Fruit fly (Drosophila melanogaster) whole organism, embryonic: ENCODE results near the gene ND-PDSW.

ENCODE experiments used
- B-H1 ChIP-seq: fragments of 200-800 bp; sonication (Bioruptor generic); IDR thresholded peaks from 3 replicates; pipeline ENCODE4 v1.3.6; 2022; ENCODE audit warnings: missing biosample characterization, missing genetic modification characterization
- B-H2 ChIP-seq: fragments of 200-800 bp; sonication (Bioruptor generic); optimal IDR thresholded peaks from 2 replicates; lab custom pipeline; 2018; ENCODE audit warnings: missing biosample characterization, mild to moderate bottlenecking, missing genetic modification characterization
- Bgb ChIP-seq: fragments of 200-800 bp; sonication (Bioruptor generic); IDR thresholded peaks from 2 replicates; pipeline ENCODE4 v1.3.6; 2022; ENCODE audit warnings: missing biosample characterization, missing genetic modification characterization; ENCODE audit not compliant: partially characterized antibody
- CG10979 ChIP-seq: fragments of 200-800 bp; sonication (Bioruptor generic); optimal IDR thresholded peaks from 2 replicates; lab custom pipeline; 2018; ENCODE audit warnings: missing biosample characterization, mild to moderate bottlenecking, missing genetic modification characterization, moderate library complexity
- CG11085 ChIP-seq: fragments of 200-800 bp; sonication (Bioruptor generic); IDR thresholded peaks from 2 replicates; pipeline ENCODE4 v1.3.6; 2022; ENCODE audit warnings: missing biosample characterization, missing genetic modification characterization
- CG12071 ChIP-seq: fragments of 200-800 bp; sonication (Bioruptor generic); optimal IDR thresholded peaks from 3 replicates; lab custom pipeline; 2018; ENCODE audit warnings: missing biosample characterization, mild to moderate bottlenecking, missing genetic modification characterization
- CG12299 ChIP-seq: fragments of 200-800 bp; sonication (Bioruptor generic); optimal IDR thresholded peaks from 2 replicates; lab custom pipeline; 2018; ENCODE audit warnings: missing biosample characterization, mild to moderate bottlenecking, missing genetic modification characterization
- CG12769 ChIP-seq: fragments of 200-800 bp; sonication (Bioruptor generic); optimal IDR thresholded peaks from 2 replicates; lab custom pipeline; 2019; ENCODE audit warnings: missing biosample characterization, mild to moderate bottlenecking, missing genetic modification characterization, moderate library complexity
- CG13123 ChIP-seq: fragments of 200-800 bp; sonication (Bioruptor generic); optimal IDR thresholded peaks from 2 replicates; lab custom pipeline; 2016; ENCODE audit warnings: missing biosample characterization, missing genetic modification characterization
- CG14014 ChIP-seq: fragments of 200-800 bp; sonication (Bioruptor generic); IDR thresholded peaks from 2 replicates; pipeline ENCODE4 v1.3.6; 2022; ENCODE audit warnings: missing biosample characterization, missing genetic modification characterization
- CG15479 ChIP-seq: fragments of 200-800 bp; sonication (Bioruptor generic); optimal IDR thresholded peaks from 3 replicates; lab custom pipeline; 2019; ENCODE audit warnings: missing biosample characterization, mild to moderate bottlenecking, missing genetic modification characterization, moderate library complexity
- CG17802 ChIP-seq: fragments of 200-800 bp; sonication (Bioruptor generic); optimal IDR thresholded peaks from 2 replicates; lab custom pipeline; 2018; ENCODE audit warnings: missing biosample characterization, mild to moderate bottlenecking, missing genetic modification characterization, moderate library complexity
- CG18262 ChIP-seq: fragments of 200-800 bp; optimal IDR thresholded peaks from 3 replicates; lab custom pipeline; 2019; ENCODE audit warnings: missing biosample characterization, mild to moderate bottlenecking, missing genetic modification characterization, moderate library complexity
- CG18599 ChIP-seq: fragments of 200-800 bp; sonication (Bioruptor generic); optimal IDR thresholded peaks from 3 replicates; lab custom pipeline; 2017; ENCODE audit warnings: missing biosample characterization, missing genetic modification characterization, mild to moderate bottlenecking, moderate library complexity, missing genetic modification reagents
- CG2116 ChIP-seq: fragments of 200-800 bp; sonication (Bioruptor generic); optimal IDR thresholded peaks from 3 replicates; lab custom pipeline; 2018; ENCODE audit warnings: missing biosample characterization, mild to moderate bottlenecking, missing genetic modification characterization
- CG3163 ChIP-seq: fragments of 200-800 bp; sonication (Bioruptor generic); optimal IDR thresholded peaks from 3 replicates; lab custom pipeline; 2016; ENCODE audit warnings: missing biosample characterization, missing genetic modification characterization
- CG33557 ChIP-seq: fragments of 200-800 bp; sonication (Bioruptor generic); optimal IDR thresholded peaks from 2 replicates; lab custom pipeline; 2019; ENCODE audit warnings: missing biosample characterization, mild to moderate bottlenecking, missing genetic modification characterization, moderate library complexity
- CG42726 ChIP-seq: fragments of 200-800 bp; sonication (Bioruptor generic); IDR thresholded peaks from 2 replicates; pipeline ENCODE4 v1.3.6; 2022; ENCODE audit warnings: missing biosample characterization, missing genetic modification characterization; ENCODE audit not compliant: partially characterized antibody
- CG4328 ChIP-seq: fragments of 200-800 bp; sonication (Bioruptor generic); optimal IDR thresholded peaks from 3 replicates; lab custom pipeline; 2017; ENCODE audit warnings: missing biosample characterization, missing genetic modification reagents, missing genetic modification characterization
- CG7271 ChIP-seq: fragments of 200-800 bp; sonication (Bioruptor generic); optimal IDR thresholded peaks from 2 replicates; lab custom pipeline; 2018; ENCODE audit warnings: missing biosample characterization, mild to moderate bottlenecking, missing genetic modification characterization, moderate library complexity
- CG7928 ChIP-seq: fragments of 200-800 bp; sonication (Bioruptor generic); optimal IDR thresholded peaks from 2 replicates; lab custom pipeline; 2017; ENCODE audit warnings: missing biosample characterization, mild to moderate bottlenecking, missing genetic modification characterization
- Chrac-16 ChIP-seq: fragments of 200-800 bp; sonication (Bioruptor generic); optimal IDR thresholded peaks from 3 replicates; lab custom pipeline; 2016; ENCODE audit warnings: missing biosample characterization, missing genetic modification characterization
- Elba2 ChIP-seq: fragments of 200-800 bp; sonication (Bioruptor generic); optimal IDR thresholded peaks from 3 replicates; lab custom pipeline; 2016; ENCODE audit warnings: missing biosample characterization, missing genetic modification characterization
- GATAe ChIP-seq: fragments of 200-800 bp; sonication (Bioruptor generic); conservative IDR thresholded peaks from 2 replicates; pipeline ENCODE4 v1.3.6; 2022; ENCODE audit warnings: missing biosample characterization, missing genetic modification characterization
- H2.0 ChIP-seq: fragments of 200-800 bp; sonication (Bioruptor generic); IDR thresholded peaks from 2 replicates; pipeline ENCODE4 v1.3.6; 2022; ENCODE audit warnings: missing biosample characterization, missing genetic modification characterization
- Lpt ChIP-seq: fragments of >200 bp; optimal IDR thresholded peaks from 2 replicates; lab custom pipeline; 2018; ENCODE audit warnings: missing biosample characterization, missing genetic modification characterization
- Stat92E ChIP-seq, 3 experiments: fragments of >200 bp in 2 of 3; fragments of 200-800 bp in 1 of 3; sonication (Bioruptor generic) in 1 of 3; optimal IDR thresholded peaks; 2 replicates each; lab custom pipeline; 2017 to 2019; ENCODE audit warnings: missing biosample characterization in 3 of 3, missing genetic modification characterization in 3 of 3, mild to moderate bottlenecking in 1 of 3, moderate library complexity in 1 of 3
- ab ChIP-seq: fragments of 200-800 bp; sonication (Bioruptor generic); optimal IDR thresholded peaks from 2 replicates; lab custom pipeline; 2016; ENCODE audit warnings: missing biosample characterization, missing genetic modification characterization
- ato ChIP-seq: fragments of 200-800 bp; sonication (Bioruptor generic); IDR thresholded peaks from 2 replicates; pipeline ENCODE4 v1.3.6; 2022; ENCODE audit warnings: missing biosample characterization, missing genetic modification characterization; ENCODE audit not compliant: partially characterized antibody
- btn ChIP-seq: fragments of 200-800 bp; sonication (Bioruptor generic); optimal IDR thresholded peaks from 2 replicates; lab custom pipeline; 2016; ENCODE audit warnings: missing biosample characterization, missing genetic modification characterization
- ftz-f1 ChIP-seq: fragments of 200-800 bp; sonication (Bioruptor generic); optimal IDR thresholded peaks from 2 replicates; lab custom pipeline; 2016; ENCODE audit warnings: missing biosample characterization, missing genetic modification characterization
- gfzf ChIP-seq: fragments of 200-800 bp; sonication (Bioruptor generic); optimal IDR thresholded peaks from 2 replicates; lab custom pipeline; 2016; ENCODE audit warnings: missing biosample characterization, mild to moderate bottlenecking, missing genetic modification characterization, moderate library complexity
- grn ChIP-seq: fragments of 200-800 bp; sonication (Bioruptor generic); optimal IDR thresholded peaks from 3 replicates; lab custom pipeline; 2017; ENCODE audit warnings: missing biosample characterization, missing genetic modification characterization
- gsb-n ChIP-seq: fragments of 200-800 bp; sonication (Bioruptor generic); optimal IDR thresholded peaks from 3 replicates; lab custom pipeline; 2018; ENCODE audit warnings: missing biosample characterization, mild to moderate bottlenecking, missing genetic modification characterization
- her ChIP-seq: fragments of 200-800 bp; sonication (Bioruptor generic); optimal IDR thresholded peaks from 2 replicates; lab custom pipeline; 2016; ENCODE audit warnings: missing biosample characterization, missing genetic modification characterization
- inv ChIP-seq: fragments of 200-800 bp; sonication (Bioruptor generic); IDR thresholded peaks from 2 replicates; pipeline ENCODE4 v1.3.6; 2022; ENCODE audit warnings: missing biosample characterization, missing genetic modification characterization; ENCODE audit not compliant: partially characterized antibody
- jigr1 ChIP-seq: fragments of 200-800 bp; sonication (Bioruptor generic); IDR thresholded peaks from 3 replicates; pipeline ENCODE4 v1.3.6; 2022; ENCODE audit warnings: missing biosample characterization, missing genetic modification characterization
- jumu ChIP-seq: fragments of 200-800 bp; sonication (Bioruptor generic); optimal IDR thresholded peaks from 3 replicates; lab custom pipeline; 2016; ENCODE audit warnings: missing biosample characterization, missing genetic modification characterization
- mam ChIP-seq: fragments of 200-800 bp; sonication (Bioruptor generic); optimal IDR thresholded peaks from 3 replicates; lab custom pipeline; 2016; ENCODE audit warnings: missing biosample characterization, missing genetic modification characterization
- nom ChIP-seq: fragments of 200-800 bp; sonication (Bioruptor generic); optimal IDR thresholded peaks from 2 replicates; lab custom pipeline; 2017; ENCODE audit warnings: missing biosample characterization, missing genetic modification characterization, mild to moderate bottlenecking, moderate library complexity, missing genetic modification reagents
- otp ChIP-seq: fragments of 200-800 bp; sonication (Bioruptor generic); IDR thresholded peaks from 3 replicates; pipeline ENCODE4, ENCODE4 v1.3.6; 2022; ENCODE audit warnings: missing biosample characterization, missing genetic modification characterization
- pum ChIP-seq: fragments of 200-800 bp; sonication (Bioruptor generic); optimal IDR thresholded peaks from 2 replicates; lab custom pipeline; 2016; ENCODE audit warnings: missing biosample characterization, missing genetic modification characterization
- ro ChIP-seq: fragments of 200-800 bp; sonication (Bioruptor generic); IDR thresholded peaks from 2 replicates; pipeline ENCODE4 v1.3.6; 2022; ENCODE audit warnings: missing biosample characterization, missing genetic modification characterization
- salm ChIP-seq: fragments of 200-800 bp; sonication (Bioruptor generic); optimal IDR thresholded peaks from 2 replicates; lab custom pipeline; 2018; ENCODE audit warnings: missing biosample characterization, mild to moderate bottlenecking, missing genetic modification characterization
- schlank ChIP-seq: fragments of 200-800 bp; sonication (Bioruptor generic); optimal IDR thresholded peaks from 2 replicates; lab custom pipeline; 2018; ENCODE audit warnings: missing biosample characterization, mild to moderate bottlenecking, missing genetic modification characterization
- sima ChIP-seq: fragments of 200-800 bp; sonication (Bioruptor generic); optimal IDR thresholded peaks from 2 replicates; lab custom pipeline; 2016; ENCODE audit warnings: missing biosample characterization, missing genetic modification characterization
- slbo ChIP-seq: fragments of 200-800 bp; sonication (Bioruptor generic); IDR thresholded peaks from 2 replicates; pipeline ENCODE4 v1.3.6; 2022; ENCODE audit warnings: missing biosample characterization, missing genetic modification characterization
- unc-4 ChIP-seq: fragments of 200-800 bp; sonication (Bioruptor generic); IDR thresholded peaks from 2 replicates; pipeline ENCODE4 v1.3.6; 2022; ENCODE audit warnings: missing biosample characterization, missing genetic modification characterization; ENCODE audit not compliant: partially characterized antibody

Gene ND-PDSW

dm6 chr2L:3478034-3478880 is 12.3 kb downstream of the ND-PDSW start, which contains the start of gene Thor (continued):
- TF ChIP-seq B-H1 (GFP tag; lab: Robert Waterston, UW) (peak; percentile 38; the same call in 1 of the 3 replicates), CG12071 (peak; percentile 73), slbo (GFP tag; lab: Robert Waterston, UW) (peak; percentile 73), GATAe (GFP tag; lab: Robert Waterston, UW) (no peak), Bgb (GFP tag; lab: Robert Waterston, UW) (peak; percentile 75), CG3163 (GFP tag; lab: Kevin White, UChicago) (peak; percentile 73), schlank (peak; percentile 81), CG18599 (GFP tag; lab: Kevin White, UChicago) (peak; percentile 85), ro (no peak), inv (GFP tag; lab: Robert Waterston, UW) (no peak), H2.0 (GFP tag; lab: Robert Waterston, UW) (peak; percentile 66), CG7928 (GFP tag; lab: Kevin White, UChicago) (no peak), grn (GFP tag; lab: Kevin White, UChicago) (peak; percentile 40), sima (GFP tag; lab: Kevin White, UChicago) (no peak), CG10979 (tag; lab: Kevin White, UChicago) (peak; percentile 50), pum (GFP tag; lab: Kevin White, UChicago) (no peak), ab (peak; percentile 58), CG4328 (GFP tag; lab: Kevin White, UChicago) (peak; percentile 72), CG33557 (GFP tag; lab: Kevin White, UChicago) (peak; percentile 75), CG2116 (no peak), CG13123 (GFP tag; lab: Kevin White, UChicago) (peak; percentile 31), CG7271 (tag; lab: Kevin White, UChicago) (no peak), CG12769 (tag; lab: Kevin White, UChicago) (peak; percentile 82), CG11085 (GFP tag; lab: Robert Waterston, UW) (peak; percentile 41; the same call in 1 of the 2 replicates), ftz-f1 (GFP tag; lab: Kevin White, UChicago) (peak; percentile 58), CG42726 (GFP tag; lab: Robert Waterston, UW) (peak; percentile 91), CG18262 (peak; percentile 44), B-H2 (GFP tag; lab: Kevin White, UChicago) (peak; percentile 82), nom (GFP tag; lab: Kevin White, UChicago) (peak; percentile 68), btn (peak; percentile 76), CG17802 (tag; lab: Kevin White, UChicago) (peak; percentile 33), Elba2 (GFP tag; lab: Kevin White, UChicago) (no peak), mam (peak; percentile 42), Chrac-16 (peak; percentile 16), otp (peak; percentile 89), salm (tag; lab: Kevin White, UChicago) (peak; percentile 20), jumu (GFP tag; lab: Kevin White, UChicago) (peak; percentile 62), CG14014 (peak; percentile 64; the same call in 1 of the 2 replicates), ato (peak; percentile 52), gsb-n (peak; percentile 31), Stat92E (GFP tag; optimal IDR thresholded peaks at IDR 0.05; lab: Kevin White, UChicago) (peak in 1 of 3 experiments; percentile 88), Lpt (GFP tag; lab: Kevin White, UChicago) (no peak), CG12299 (tag; lab: Kevin White, UChicago) (peak; percentile 28), CG15479 (GFP tag; lab: Kevin White, UChicago) (no peak), her (GFP tag; lab: Kevin White, UChicago) (peak; percentile 87), unc-4 (GFP tag; lab: Robert Waterston, UW) (peak; percentile 39; the same call in 1 of the 2 replicates), jigr1 (GFP tag; lab: Robert Waterston, UW) (no peak), gfzf (GFP tag; lab: Kevin White, UChicago) (no peak)
